Fruit fly (Drosophila melanogaster): ENCODE data around the gene Tektin-C.
A peak's percentile ranks its signal among the peaks of the same experiment; 100 is the strongest.

Gene Tektin-C

DNA sequence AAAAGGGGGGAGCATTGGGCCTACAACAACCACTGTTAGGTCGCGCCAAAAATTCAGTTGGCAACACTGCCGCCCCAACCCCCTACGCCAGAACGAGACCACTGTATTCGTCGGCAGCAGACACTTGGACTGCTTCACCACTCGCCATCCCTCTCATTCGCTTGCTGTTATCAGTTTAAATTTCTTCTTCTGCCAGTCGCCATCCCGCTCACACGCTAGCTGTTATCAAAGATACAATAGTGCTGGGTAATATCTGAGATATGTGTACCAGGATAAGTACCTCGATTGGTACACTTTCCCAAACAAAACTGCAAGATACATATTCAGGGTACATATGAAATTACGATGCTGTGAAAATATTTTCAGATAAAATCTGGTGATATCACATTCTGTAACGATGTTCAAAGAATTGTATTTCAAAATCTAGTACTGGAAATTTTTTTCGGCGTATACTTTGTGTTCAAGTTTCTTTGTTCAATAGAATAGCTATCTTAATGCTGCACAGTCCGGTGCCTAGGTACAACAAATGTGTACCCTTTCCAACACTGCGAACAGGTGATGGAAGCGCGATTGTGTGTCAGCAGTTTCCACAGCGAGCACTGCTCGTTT is 25.4 kb downstream of the Tektin-C start (continued):
- TF ChIP-seq CG2889 (GFP tag; IDR thresholded peaks at IDR 0.05) (peak; percentile 46; the same call in 1 of the 3 replicates), CG10565 (GFP tag; optimal IDR thresholded peaks at IDR 0.05) (peak; percentile 65), CrebB (tag; optimal IDR thresholded peaks at IDR 0.05) (peak; percentile 85), CG11695 (GFP tag; IDR thresholded peaks at IDR 0.05) (peak; percentile 79; the same call in 2 of the 3 replicates), crp (GFP tag; optimal IDR thresholded peaks at IDR 0.05) (peak in 1 of 2 experiments; percentile 76), Scr (GFP tag; IDR thresholded peaks at IDR 0.05; ENCODE audit: partially characterized antibody) (no peak), ranshi (GFP tag; IDR thresholded peaks at IDR 0.05) (peak; percentile 56; the same call in 1 of the 2 replicates), dysf (GFP tag; IDR thresholded peaks at IDR 0.05) (peak; percentile 81), CG12299 (tag; optimal IDR thresholded peaks at IDR 0.05) (peak; percentile 80), CG4854 (GFP tag; optimal IDR thresholded peaks at IDR 0.05) (peak; percentile 90), Opbp (GFP tag; IDR thresholded peaks at IDR 0.05; ENCODE audit: partially characterized antibody) (peak; percentile 48; the same call in 2 of the 3 replicates), nerfin-2 (GFP tag; IDR thresholded peaks at IDR 0.05; ENCODE audit: partially characterized antibody) (peak; percentile 46; the same call in 1 of the 2 replicates), NfI (GFP tag; optimal IDR thresholded peaks at IDR 0.05) (peak; percentile 90), phol (tag; optimal IDR thresholded peaks at IDR 0.05) (peak; percentile 87), D19A (tag; optimal IDR thresholded peaks at IDR 0.05) (no peak), Blimp-1 (GFP tag; optimal IDR thresholded peaks at IDR 0.05) (no peak), CG4282 (GFP tag; optimal IDR thresholded peaks at IDR 0.05) (peak; percentile 49), CG7556 (GFP tag; optimal IDR thresholded peaks at IDR 0.05) (peak; percentile 90), sisA (GFP tag; IDR thresholded peaks at IDR 0.05) (peak; percentile 69; the same call in 1 of the 2 replicates), CG30403 (GFP tag; optimal IDR thresholded peaks at IDR 0.05) (peak; percentile 91), lov (optimal IDR thresholded peaks at IDR 0.05) (no peak), lov (GFP tag; IDR thresholded peaks at IDR 0.05) (peak; percentile 49; the same call in 1 of the 3 replicates), CG32532 (GFP tag; IDR thresholded peaks at IDR 0.05) (peak; percentile 75), Fer1 (GFP tag; optimal IDR thresholded peaks at IDR 0.05) (peak; percentile 91), az2 (GFP tag; optimal IDR thresholded peaks at IDR 0.05) (peak; percentile 84), CG15696 (tag; optimal IDR thresholded peaks at IDR 0.05) (peak; percentile 84), insv (GFP tag; optimal IDR thresholded peaks at IDR 0.05) (peak in 1 of 2 experiments; percentile 75), Gug (GFP tag; IDR thresholded peaks at IDR 0.05) (peak; percentile 62; the same call in 3 of the 4 replicates), Hey (tag; optimal IDR thresholded peaks at IDR 0.05) (peak; percentile 22), eyg (GFP tag; optimal IDR thresholded peaks at IDR 0.05) (peak; percentile 68), CG6654 (GFP tag; optimal IDR thresholded peaks at IDR 0.05) (peak; percentile 52), CG10209 (GFP tag; optimal IDR thresholded peaks at IDR 0.05) (peak; percentile 86), CG5245 (GFP tag; optimal IDR thresholded peaks at IDR 0.05) (peak; percentile 46), nom (GFP tag; optimal IDR thresholded peaks at IDR 0.05) (peak; percentile 58), lab (GFP tag; optimal IDR thresholded peaks at IDR 0.05) (no peak), CG17829 (tag; optimal IDR thresholded peaks at IDR 0.05) (peak; percentile 81), Hr78 (GFP tag; optimal IDR thresholded peaks at IDR 0.05) (peak in 1 of 2 experiments; percentile 48), onecut (GFP tag; IDR thresholded peaks at IDR 0.05) (no peak; the same call in 1 of the 2 replicates), Aef1 (GFP tag; IDR thresholded peaks at IDR 0.05) (peak; percentile 56), sens-2 (GFP tag; IDR thresholded peaks at IDR 0.05) (0 out of 2 replicates have a peak, but pooled peaks have one; percentile 29), CG11504 (tag; optimal IDR thresholded peaks at IDR 0.05) (no peak), CG8388 (GFP tag; optimal IDR thresholded peaks at IDR 0.05) (peak; percentile 72), tup (GFP tag; optimal IDR thresholded peaks at IDR 0.05) (peak; percentile 74), CG31441 (GFP tag; IDR thresholded peaks at IDR 0.05) (no peak; the same call in none of the 2 replicates), Xrp1 (GFP tag; IDR thresholded peaks at IDR 0.05) (peak; percentile 82), tin (GFP tag; optimal IDR thresholded peaks at IDR 0.05) (peak; percentile 75), ttk (GFP tag; IDR thresholded peaks at IDR 0.05) (peak; percentile 41; the same call in 1 of the 2 replicates), Ets65A (GFP tag) (peak; percentile 96)

Measured in whole organism, embryonic.